Fruit fly (Drosophila melanogaster) whole organism, pupa: ENCODE measurements around the gene CG11726.

Experiments
- CG10348 ChIP-seq: fragments of 200-800 bp; sonication (Bioruptor generic); IDR thresholded peaks from 2 replicates; pipeline ENCODE4 v1.3.6; 2022; ENCODE audit warnings: missing biosample characterization, missing genetic modification characterization
- CG12605 ChIP-seq: fragments of 200-800 bp; sonication (Bioruptor generic); IDR thresholded peaks from 2 replicates; pipeline ENCODE4 v1.3.6; 2022; ENCODE audit warnings: missing biosample characterization, missing genetic modification characterization
- CG13204 ChIP-seq: fragments of 200-800 bp; sonication (Bioruptor generic); optimal IDR thresholded peaks from 2 replicates; lab custom pipeline; 2018; ENCODE audit warnings: missing biosample characterization, mild to moderate bottlenecking, missing genetic modification characterization, moderate library complexity
- CG14655 ChIP-seq: fragments of 200-800 bp; sonication (Bioruptor generic); optimal IDR thresholded peaks from 3 replicates; lab custom pipeline; 2017; ENCODE audit warnings: mild to moderate bottlenecking, missing biosample characterization, missing genetic modification reagents, missing genetic modification characterization
- CG15710 ChIP-seq: fragments of 200-800 bp; sonication (Bioruptor generic); optimal IDR thresholded peaks from 2 replicates; lab custom pipeline; 2018; ENCODE audit warnings: missing biosample characterization, mild to moderate bottlenecking, missing genetic modification characterization, moderate library complexity
- CG17806 ChIP-seq: fragments of 200-800 bp; sonication (Bioruptor generic); optimal IDR thresholded peaks from 2 replicates; lab custom pipeline; 2018; ENCODE audit warnings: missing biosample characterization, mild to moderate bottlenecking, missing genetic modification characterization, moderate library complexity
- CG32121 ChIP-seq: fragments of 200-800 bp; sonication (Bioruptor generic); IDR thresholded peaks from 2 replicates; pipeline ENCODE4 v1.3.6; 2022; ENCODE audit warnings: missing biosample characterization, missing genetic modification characterization
- CG34367 ChIP-seq: fragments of 200-800 bp; sonication (Bioruptor generic); optimal IDR thresholded peaks from 2 replicates; lab custom pipeline; 2018; ENCODE audit warnings: missing biosample characterization, mild to moderate bottlenecking, missing genetic modification characterization
- CG4496 ChIP-seq: fragments of 200-800 bp; sonication (Bioruptor generic); IDR thresholded peaks from 3 replicates; pipeline ENCODE4 v1.3.6; 2022; ENCODE audit warnings: missing biosample characterization, missing genetic modification characterization
- CG8159 ChIP-seq: fragments of 200-800 bp; sonication (Bioruptor generic); optimal IDR thresholded peaks from 3 replicates; lab custom pipeline; 2018; ENCODE audit warnings: missing biosample characterization, mild to moderate bottlenecking, missing genetic modification characterization, moderate library complexity
- CG8301 ChIP-seq: fragments of 200-800 bp; sonication (Bioruptor generic); optimal IDR thresholded peaks from 2 replicates; lab custom pipeline; 2018; ENCODE audit warnings: missing biosample characterization, mild to moderate bottlenecking, missing genetic modification characterization
- CG9948 ChIP-seq: fragments of 200-800 bp; sonication (Bioruptor generic); optimal IDR thresholded peaks from 2 replicates; lab custom pipeline; 2018; ENCODE audit warnings: missing biosample characterization, mild to moderate bottlenecking, missing genetic modification characterization, moderate library complexity
- D1 ChIP-seq: fragments of 200-800 bp; sonication (Bioruptor generic); optimal IDR thresholded peaks from 2 replicates; lab custom pipeline; 2018; ENCODE audit warnings: missing biosample characterization, mild to moderate bottlenecking, missing genetic modification characterization, moderate library complexity
- EcR ChIP-seq: fragments of 200-800 bp; sonication (Bioruptor generic); optimal IDR thresholded peaks from 3 replicates; lab custom pipeline; 2019; ENCODE audit warnings: missing biosample characterization, missing genetic modification characterization, mild to moderate bottlenecking, moderate library complexity, missing genetic modification reagents
- Ets98B ChIP-seq: fragments of 200-800 bp; sonication (Bioruptor generic); IDR thresholded peaks from 2 replicates; pipeline ENCODE4 v1.3.6; 2022; ENCODE audit warnings: missing biosample characterization, missing genetic modification characterization
- Pif1A ChIP-seq: fragments of 200-800 bp; sonication (Bioruptor generic); optimal IDR thresholded peaks from 3 replicates; lab custom pipeline; 2016; ENCODE audit warnings: missing biosample characterization, missing genetic modification characterization
- Pif1B ChIP-seq: fragments of 200-800 bp; sonication (Bioruptor generic); optimal IDR thresholded peaks from 3 replicates; lab custom pipeline; 2016; ENCODE audit warnings: missing biosample characterization, missing genetic modification characterization
- Snoo ChIP-seq: fragments of 200-800 bp; sonication (Bioruptor generic); optimal IDR thresholded peaks from 3 replicates; lab custom pipeline; 2017; ENCODE audit warnings: missing biosample characterization, mild to moderate bottlenecking, missing genetic modification characterization, inconsistent platforms
- fd96Ca ChIP-seq: fragments of 200-800 bp; sonication (Bioruptor generic); IDR thresholded peaks from 3 replicates; pipeline ENCODE4 v1.3.6; 2022; ENCODE audit warnings: missing biosample characterization, missing genetic modification characterization
- gl ChIP-seq: fragments of 200-800 bp; sonication (Bioruptor generic); optimal IDR thresholded peaks from 2 replicates; lab custom pipeline; 2018; ENCODE audit warnings: missing biosample characterization, mild to moderate bottlenecking, missing genetic modification characterization
- rn ChIP-seq: fragments of 200-800 bp; sonication (Bioruptor generic); IDR thresholded peaks from 2 replicates; pipeline ENCODE4 v1.3.6; 2022; ENCODE audit warnings: missing biosample characterization, missing genetic modification characterization

Gene CG11726

dm6 chr3L:11407202-11407829 is 12.8 kb downstream of the CG11726 start:
- TF ChIP-seq CG8159 (tag; lab: Kevin White, UChicago) (peak; percentile 21), EcR (no peak), Snoo (tag; lab: Kevin White, UChicago) (peak; percentile 3), CG15710 (tag; lab: Kevin White, UChicago) (peak; percentile 24), CG9948 (tag; lab: Kevin White, UChicago) (peak; percentile 41), Pif1A (GFP tag; lab: Kevin White, UChicago) (peak; percentile 12), CG13204 (GFP tag; lab: Kevin White, UChicago) (no peak)

dm6 chr3L:11408282-11409047 is 14.0 kb downstream of the CG11726 start:
- TF ChIP-seq CG15710 (tag; lab: Kevin White, UChicago) = no peak
- TF ChIP-seq rn = no peak
- TF ChIP-seq CG10348 (GFP tag; lab: Robert Waterston, UW) = no peak
- peak; percentile 23 for TF ChIP-seq CG14655 (GFP tag; lab: Kevin White, UChicago)
- no peak for TF ChIP-seq CG9948 (tag; lab: Kevin White, UChicago)

dm6 chr3L:11410505-11410904 is 16.0 kb downstream of the CG11726 start:
- TF ChIP-seq CG32121 (GFP tag; lab: Robert Waterston, UW) (no peak), CG8159 (tag; lab: Kevin White, UChicago) (no peak), Snoo (tag; lab: Kevin White, UChicago) (no peak), gl (no peak), Ets98B (no peak), CG12605 (GFP tag; lab: Robert Waterston, UW) (no peak), rn (no peak), CG4496 (GFP tag; lab: Robert Waterston, UW) (no peak), CG14655 (GFP tag; lab: Kevin White, UChicago) (no peak), Pif1A (GFP tag; lab: Kevin White, UChicago) (no peak)

DNA sequence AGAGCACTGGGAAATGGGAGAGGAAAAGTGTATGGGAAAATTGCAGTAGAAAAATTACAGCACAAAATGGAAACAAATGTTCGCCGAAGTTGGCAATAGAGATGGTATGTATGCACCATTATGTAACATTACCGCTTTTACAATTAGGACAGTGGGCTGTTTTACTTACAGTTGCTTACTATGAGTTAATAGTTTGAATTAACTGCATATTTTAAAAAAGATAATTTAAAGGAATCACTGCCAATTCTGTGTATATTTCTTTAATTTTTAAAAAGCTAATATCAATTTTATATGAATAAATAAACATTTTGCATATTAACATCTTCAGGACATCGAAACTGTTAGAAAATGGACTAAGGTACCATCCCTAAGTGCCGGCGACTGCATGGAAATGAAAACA is 19.2 kb downstream of the CG11726 start:
- TF ChIP-seq fd96Ca (GFP tag; lab: Robert Waterston, UW) = no peak

- TF ChIP-seq CG32121 (GFP tag; lab: Robert Waterston, UW) (no peak), CG34367 (tag; lab: Kevin White, UChicago) (no peak), CG10348 (GFP tag; lab: Robert Waterston, UW) (no peak), CG8301 (tag; lab: Kevin White, UChicago) (peak; percentile 39), CG14655 (GFP tag; lab: Kevin White, UChicago) (peak; percentile 49), CG12605 (GFP tag; lab: Robert Waterston, UW) (no peak), EcR (no peak), CG15710 (tag; lab: Kevin White, UChicago) (peak; percentile 34), fd96Ca (GFP tag; lab: Robert Waterston, UW) (peak; percentile 32; the same call in 1 of the 3 replicates), CG4496 (GFP tag; lab: Robert Waterston, UW) (no peak), Snoo (tag; lab: Kevin White, UChicago) (peak; percentile 26), rn (no peak), CG8159 (tag; lab: Kevin White, UChicago) (peak; percentile 46)
Observed at dm6 chr3L:11414453-11414852, 20.0 kb downstream of the CG11726 start.

- TF ChIP-seq CG12605 (GFP tag; lab: Robert Waterston, UW) = peak; percentile 7; the same call in 1 of the 2 replicates
- peak; percentile 14 for TF ChIP-seq gl
- TF ChIP-seq CG14655 (GFP tag; lab: Kevin White, UChicago) = peak; percentile 52
- no peak for TF ChIP-seq CG13204 (GFP tag; lab: Kevin White, UChicago)
- no peak for TF ChIP-seq Ets98B
- TF ChIP-seq fd96Ca (GFP tag; lab: Robert Waterston, UW) = 0 out of 3 replicates have a peak, but pooled peaks have one; percentile 35
- peak; percentile 75 for TF ChIP-seq Pif1A (GFP tag; lab: Kevin White, UChicago)
- TF ChIP-seq Snoo (tag; lab: Kevin White, UChicago) = peak; percentile 48
- TF ChIP-seq CG8301 (tag; lab: Kevin White, UChicago) = peak; percentile 34
- TF ChIP-seq Pif1B (GFP tag; lab: Kevin White, UChicago) = peak; percentile 24
- TF ChIP-seq CG32121 (GFP tag; lab: Robert Waterston, UW) = peak; percentile 53; the same call in 1 of the 2 replicates
- TF ChIP-seq D1 (tag; lab: Kevin White, UChicago) = peak; percentile 29
- TF ChIP-seq CG10348 (GFP tag; lab: Robert Waterston, UW) = no peak
- peak; percentile 65 for TF ChIP-seq CG9948 (tag; lab: Kevin White, UChicago)
- TF ChIP-seq CG15710 (tag; lab: Kevin White, UChicago) = peak; percentile 74
- TF ChIP-seq EcR = no peak
- TF ChIP-seq CG34367 (tag; lab: Kevin White, UChicago) = peak; percentile 52
- TF ChIP-seq CG17806 (tag; lab: Kevin White, UChicago) = peak; percentile 63
- TF ChIP-seq CG8159 (tag; lab: Kevin White, UChicago) = peak; percentile 96
- peak; percentile 56; the same call in 1 of the 3 replicates for TF ChIP-seq CG4496 (GFP tag; lab: Robert Waterston, UW)
- TF ChIP-seq rn = no peak
Observed at dm6 chr3L:11415382-11415781, 20.9 kb downstream of the CG11726 start.
